Worm (Caenorhabditis elegans) whole organism, L2 larva: ENCODE data around the gene T14B4.8.

ENCODE experiments used
- C34F6.9 ChIP-seq: fragments of 150-350 bp; optimal IDR thresholded peaks from 2 replicates; lab custom pipeline; 2014; ENCODE audit warnings: missing biosample characterization, missing genetic modification characterization
- F13H6.1 ChIP-seq: sonication (generic microtip); optimal IDR thresholded peaks from 2 replicates; lab custom pipeline; 2016; ENCODE audit warnings: missing genetic modification characterization, missing compliant biosample characterization
- R02D3.7 ChIP-seq: fragments of 150-350 bp; optimal IDR thresholded peaks from 2 replicates; lab custom pipeline; 2014; ENCODE audit warnings: missing biosample characterization, missing genetic modification characterization
- Y55F3AM.14 ChIP-seq: fragments of 200-800 bp; sonication (Bioruptor generic); optimal IDR thresholded peaks from 2 replicates; lab custom pipeline; 2018; ENCODE audit warnings: mild to moderate bottlenecking, missing genetic modification characterization, missing compliant biosample characterization
- ZK546.5 ChIP-seq: sonication (generic microtip); optimal IDR thresholded peaks from 2 replicates; lab custom pipeline; 2017; ENCODE audit warnings: missing biosample characterization, missing genetic modification characterization
- alr-1 ChIP-seq: fragments of 150-350 bp; optimal IDR thresholded peaks from 2 replicates; lab custom pipeline; 2014; ENCODE audit warnings: missing biosample characterization, missing genetic modification characterization
- aly-2 ChIP-seq: fragments of 150-350 bp; optimal IDR thresholded peaks from 2 replicates; lab custom pipeline; 2014; ENCODE audit warnings: missing biosample characterization, missing genetic modification characterization
- ama-1 ChIP-seq: fragments of 150-350 bp; optimal IDR thresholded peaks from 2 replicates; lab custom pipeline; 2018; ENCODE audit warnings: inconsistent platforms
- blmp-1 ChIP-seq: sonication (generic microtip); optimal IDR thresholded peaks from 2 replicates; lab custom pipeline; 2017; ENCODE audit warnings: missing genetic modification characterization, mild to moderate bottlenecking, missing compliant biosample characterization, antibody characterized with exemption, moderate library complexity; ENCODE audit not compliant: insufficient read depth
- ceh-16 ChIP-seq: fragments of 150-350 bp; optimal IDR thresholded peaks from 2 replicates; lab custom pipeline; 2014; ENCODE audit warnings: missing biosample characterization, missing genetic modification characterization
- ceh-82 ChIP-seq: fragments of 150-350 bp; optimal IDR thresholded peaks from 2 replicates; lab custom pipeline; 2014; ENCODE audit warnings: missing biosample characterization, missing genetic modification characterization
- crh-2 ChIP-seq: sonication (generic microtip); optimal IDR thresholded peaks from 2 replicates; lab custom pipeline; 2017; ENCODE audit warnings: missing biosample characterization, missing genetic modification characterization
- dmd-4 ChIP-seq: sonication (generic microtip); optimal IDR thresholded peaks from 2 replicates; lab custom pipeline; 2017; ENCODE audit warnings: missing biosample characterization, missing genetic modification characterization
- egl-27 ChIP-seq: sonication (generic microtip); optimal IDR thresholded peaks from 3 replicates; lab custom pipeline; 2017; ENCODE audit warnings: missing biosample characterization, missing genetic modification reagents, missing genetic modification characterization
- elt-1 ChIP-seq: fragments of 150-350 bp; optimal IDR thresholded peaks from 2 replicates; lab custom pipeline; 2014; ENCODE audit warnings: missing biosample characterization, missing genetic modification characterization
- elt-3 ChIP-seq: sonication (generic microtip); optimal IDR thresholded peaks from 2 replicates; lab custom pipeline; 2017; ENCODE audit warnings: missing biosample characterization, missing genetic modification characterization
- fos-1 ChIP-seq: fragments of 150-350 bp; optimal IDR thresholded peaks from 2 replicates; lab custom pipeline; 2014; ENCODE audit warnings: missing biosample characterization, missing genetic modification characterization
- gmeb-1 ChIP-seq: fragments of 150-350 bp; optimal IDR thresholded peaks from 2 replicates; lab custom pipeline; 2014; ENCODE audit warnings: missing biosample characterization, missing genetic modification characterization
- lin-11 ChIP-seq: fragments of 150-350 bp; sonication (generic microtip); optimal IDR thresholded peaks from 2 replicates; lab custom pipeline; 2014; ENCODE audit warnings: missing biosample characterization, missing genetic modification characterization, inconsistent platforms, mixed read lengths
- lin-13 ChIP-seq: fragments of 150-350 bp; optimal IDR thresholded peaks from 2 replicates; lab custom pipeline; 2014; ENCODE audit warnings: missing biosample characterization, missing genetic modification reagents, missing genetic modification characterization
- lin-39 ChIP-seq: fragments of 150-350 bp; optimal IDR thresholded peaks from 2 replicates; lab custom pipeline; 2014; ENCODE audit warnings: missing biosample characterization, missing genetic modification reagents, missing genetic modification characterization
- lsy-2 ChIP-seq, 2 experiments: fragments of 150-350 bp in 1 of 2; sonication (generic microtip) in 1 of 2; optimal IDR thresholded peaks; 2 replicates each; lab custom pipeline; 2014 to 2017; ENCODE audit warnings: missing biosample characterization in 2 of 2, missing genetic modification characterization in 2 of 2
- mab-5 ChIP-seq: fragments of 150-350 bp; optimal IDR thresholded peaks from 2 replicates; lab custom pipeline; 2014; ENCODE audit warnings: missing biosample characterization, missing genetic modification characterization
- mbf-1 ChIP-seq: sonication (generic microtip); optimal IDR thresholded peaks from 2 replicates; lab custom pipeline; 2017; ENCODE audit warnings: missing biosample characterization, missing genetic modification characterization
- mdl-1 ChIP-seq, 2 experiments: fragments of 150-350 bp in 1 of 2; sonication (generic microtip) in 1 of 2; optimal IDR thresholded peaks; 2 replicates each; lab custom pipeline; 2017; ENCODE audit warnings: missing biosample characterization in 2 of 2, missing genetic modification characterization in 2 of 2
- nhr-10 ChIP-seq: sonication (generic microtip); optimal IDR thresholded peaks from 2 replicates; lab custom pipeline; 2017; ENCODE audit warnings: missing biosample characterization, missing genetic modification characterization
- nhr-11 ChIP-seq: fragments of 150-350 bp; optimal IDR thresholded peaks from 2 replicates; lab custom pipeline; 2014; ENCODE audit warnings: missing biosample characterization, missing genetic modification characterization
- nhr-12 ChIP-seq: fragments of 150-350 bp; optimal IDR thresholded peaks from 2 replicates; lab custom pipeline; 2014; ENCODE audit warnings: missing biosample characterization, missing genetic modification characterization
- nhr-129 ChIP-seq: fragments of 150-350 bp; optimal IDR thresholded peaks from 2 replicates; lab custom pipeline; 2014; ENCODE audit warnings: missing biosample characterization, missing genetic modification characterization
- nhr-21 ChIP-seq: fragments of 150-350 bp; optimal IDR thresholded peaks from 2 replicates; lab custom pipeline; 2014; ENCODE audit warnings: missing biosample characterization, missing genetic modification characterization
- nhr-23 ChIP-seq: fragments of 150-350 bp; optimal IDR thresholded peaks from 2 replicates; lab custom pipeline; 2014; ENCODE audit warnings: missing biosample characterization, missing genetic modification reagents, missing genetic modification characterization
- nhr-237 ChIP-seq: fragments of 150-350 bp; optimal IDR thresholded peaks from 2 replicates; lab custom pipeline; 2014; ENCODE audit warnings: missing biosample characterization, missing genetic modification characterization
- nhr-25 ChIP-seq: fragments of 150-350 bp; sonication (generic microtip); optimal IDR thresholded peaks from 3 replicates; lab custom pipeline; 2014; ENCODE audit warnings: missing biosample characterization, missing genetic modification characterization
- nhr-6 ChIP-seq: fragments of 150-350 bp; optimal IDR thresholded peaks from 2 replicates; lab custom pipeline; 2014; ENCODE audit warnings: missing biosample characterization, missing genetic modification characterization
- nhr-77 ChIP-seq: fragments of 150-350 bp; optimal IDR thresholded peaks from 2 replicates; lab custom pipeline; 2014; ENCODE audit warnings: missing biosample characterization, missing genetic modification characterization
- peb-1 ChIP-seq: fragments of 150-350 bp; optimal IDR thresholded peaks from 2 replicates; lab custom pipeline; 2014; ENCODE audit warnings: missing biosample characterization, missing genetic modification characterization
- sem-4 ChIP-seq: fragments of 150-350 bp; optimal IDR thresholded peaks from 2 replicates; lab custom pipeline; 2014; ENCODE audit warnings: missing biosample characterization, missing genetic modification reagents, missing genetic modification characterization
- skn-1 ChIP-seq: sonication (generic microtip); optimal IDR thresholded peaks from 2 replicates; lab custom pipeline; 2017; ENCODE audit warnings: missing biosample characterization, missing genetic modification characterization
- sma-3 ChIP-seq: sonication (generic microtip); optimal IDR thresholded peaks from 2 replicates; lab custom pipeline; 2016; ENCODE audit warnings: missing genetic modification reagents, missing genetic modification characterization, missing compliant biosample characterization
- sma-9 ChIP-seq, 2 experiments: fragments of 150-350 bp in 1 of 2; sonication (generic microtip) in 1 of 2; optimal IDR thresholded peaks; 2 replicates each; lab custom pipeline; 2014 to 2016; ENCODE audit warnings: missing genetic modification characterization in 2 of 2, mild to moderate bottlenecking in 1 of 2, missing biosample characterization in 1 of 2, missing compliant biosample characterization in 1 of 2, missing genetic modification reagents in 1 of 2, moderate library complexity in 1 of 2
- snpc-4 ChIP-seq: fragments of 150-350 bp; optimal IDR thresholded peaks from 2 replicates; lab custom pipeline; 2014; ENCODE audit warnings: missing biosample characterization, missing genetic modification characterization
- unc-39 ChIP-seq: fragments of 150-350 bp; optimal IDR thresholded peaks from 2 replicates; lab custom pipeline; 2014; ENCODE audit warnings: missing biosample characterization, missing genetic modification characterization
- unc-55 ChIP-seq: fragments of 150-350 bp; sonication (generic microtip); optimal IDR thresholded peaks from 3 replicates; lab custom pipeline; 2014; ENCODE audit warnings: missing biosample characterization, missing genetic modification reagents, missing genetic modification characterization
- unc-62 ChIP-seq: fragments of 150-350 bp; optimal IDR thresholded peaks from 2 replicates; lab custom pipeline; 2014; ENCODE audit warnings: missing biosample characterization, missing genetic modification reagents, missing genetic modification characterization
- zag-1 ChIP-seq: fragments of 150-350 bp; optimal IDR thresholded peaks from 2 replicates; lab custom pipeline; 2014; ENCODE audit warnings: missing biosample characterization, missing genetic modification characterization
- ztf-1 ChIP-seq: fragments of 200-800 bp; sonication (Bioruptor generic); conservative IDR thresholded peaks from 2 replicates; pipeline ENCODE4 v1.3.6; 2022; ENCODE audit warnings: missing genetic modification characterization, missing compliant biosample characterization
- ztf-11 ChIP-seq: sonication (generic microtip); optimal IDR thresholded peaks from 2 replicates; lab custom pipeline; 2017; ENCODE audit warnings: missing biosample characterization, missing genetic modification characterization
- ztf-4 ChIP-seq: fragments of 150-350 bp; optimal IDR thresholded peaks from 2 replicates; lab custom pipeline; 2014; ENCODE audit warnings: missing biosample characterization, missing genetic modification characterization

The T14B4.8 gene

ce11 chrII:6707496-6708260 is 21.5 kb downstream of the T14B4.8 start:
- TF ChIP-seq unc-39 (tag; lab: Kevin White, UChicago) (no peak), nhr-21 (tag; lab: Kevin White, UChicago) (no peak), sem-4 (tag; lab: Kevin White, UChicago) (peak; percentile 65), nhr-77 (tag; lab: Kevin White, UChicago) (no peak), ama-1 (no peak), lin-13 (GFP tag; lab: Kevin White, UChicago) (peak; percentile 43), nhr-10 (tag; lab: Kevin White, UChicago) (no peak), lin-39 (peak; percentile 86), elt-3 (no peak), nhr-23 (tag; lab: Kevin White, UChicago) (no peak), alr-1 (tag; lab: Kevin White, UChicago) (no peak), aly-2 (tag; lab: Kevin White, UChicago) (no peak), ZK546.5 (no peak), skn-1 (tag; lab: Kevin White, UChicago) (no peak), zag-1 (no peak), mab-5 (tag; lab: Kevin White, UChicago) (peak; percentile 88), nhr-129 (peak; percentile 39), nhr-11 (tag; lab: Kevin White, UChicago) (no peak), ztf-1 (GFP tag; lab: Robert Waterston, UW) (no peak), sma-3 (GFP tag; lab: Kevin White, UChicago) (no peak), nhr-12 (tag; lab: Kevin White, UChicago) (no peak), Y55F3AM.14 (peak; percentile 37), nhr-25 (tag; lab: Kevin White, UChicago) (no peak), unc-62 (GFP tag; lab: Kevin White, UChicago) (peak; percentile 20), crh-2 (peak; percentile 20), elt-1 (tag; lab: Kevin White, UChicago) (no peak), blmp-1 (tag; lab: Kevin White, UChicago) (no peak), lin-11 (tag; lab: Kevin White, UChicago) (no peak), ztf-11 (tag; lab: Kevin White, UChicago) (no peak), snpc-4 (tag; lab: Kevin White, UChicago) (no peak), ceh-82 (tag; lab: Kevin White, UChicago) (no peak), lsy-2 (tag; optimal IDR thresholded peaks at IDR 0.05; lab: Kevin White, UChicago) (peak in 1 of 2 experiments; percentile 55), nhr-6 (tag; lab: Kevin White, UChicago) (no peak), C34F6.9 (tag; lab: Kevin White, UChicago) (peak; percentile 49), R02D3.7 (no peak), dmd-4 (tag; lab: Kevin White, UChicago) (no peak), mdl-1 (tag; optimal IDR thresholded peaks at IDR 0.05; lab: Kevin White, UChicago) (no peak), sma-9 (GFP tag; optimal IDR thresholded peaks at IDR 0.05; lab: Kevin White, UChicago) (peak; percentile 44), sma-9 (tag; optimal IDR thresholded peaks at IDR 0.05; lab: Kevin White, UChicago) (no peak), ceh-16 (tag; lab: Kevin White, UChicago) (no peak), F13H6.1 (tag; lab: Kevin White, UChicago) (peak; percentile 77), ztf-4 (tag; lab: Kevin White, UChicago) (no peak), egl-27 (no peak), mbf-1 (tag; lab: Kevin White, UChicago) (no peak), peb-1 (tag; lab: Kevin White, UChicago) (no peak), gmeb-1 (no peak), unc-55 (GFP tag; lab: Kevin White, UChicago) (peak; percentile 55), nhr-237 (no peak), fos-1 (tag; lab: Kevin White, UChicago) (no peak)
